Worm (Caenorhabditis elegans) whole organism, L1 larva: Measurements from ENCODE around the gene amdh-1.

Experiments used
- C04F5.9 ChIP-seq: sonication (generic microtip); optimal IDR thresholded peaks from 2 replicates; lab custom pipeline; 2016; ENCODE audit warnings: missing genetic modification characterization, missing compliant biosample characterization
- F16B12.6 ChIP-seq: fragments of 150-350 bp; optimal IDR thresholded peaks from 2 replicates; lab custom pipeline; 2014; ENCODE audit warnings: missing biosample characterization, missing genetic modification characterization
- aha-1 ChIP-seq: fragments of 150-350 bp; optimal IDR thresholded peaks from 2 replicates; lab custom pipeline; 2014; ENCODE audit warnings: missing biosample characterization, missing genetic modification characterization
- aly-2 ChIP-seq: fragments of 150-350 bp; optimal IDR thresholded peaks from 2 replicates; lab custom pipeline; 2014; ENCODE audit warnings: missing biosample characterization, missing genetic modification characterization
- blmp-1 ChIP-seq: fragments of 150-350 bp; optimal IDR thresholded peaks from 2 replicates; lab custom pipeline; 2014; ENCODE audit warnings: missing biosample characterization, missing genetic modification characterization
- ceh-63 ChIP-seq: fragments of 200-800 bp; sonication (Bioruptor generic); optimal IDR thresholded peaks from 2 replicates; lab custom pipeline; 2018; ENCODE audit warnings: mild to moderate bottlenecking, missing genetic modification characterization, missing compliant biosample characterization
- ceh-8 ChIP-seq: fragments of 200-800 bp; sonication (Bioruptor generic); optimal IDR thresholded peaks from 2 replicates; lab custom pipeline; 2018; ENCODE audit warnings: mild to moderate bottlenecking, missing genetic modification characterization, moderate library complexity, missing compliant biosample characterization
- ceh-82 ChIP-seq, 3 experiments: fragments of 150-350 bp in 1 of 3; sonication (generic microtip) in 2 of 3; optimal IDR thresholded peaks; 2 replicates each; lab custom pipeline; 2014 to 2017; ENCODE audit warnings: missing biosample characterization in 3 of 3, missing genetic modification characterization in 3 of 3
- ceh-88 ChIP-seq: fragments of 200-800 bp; sonication (Bioruptor generic); IDR thresholded peaks from 2 replicates; pipeline ENCODE4 v1.3.6; 2022; ENCODE audit warnings: missing genetic modification characterization, missing compliant biosample characterization
- ceh-90 ChIP-seq: sonication (generic microtip); optimal IDR thresholded peaks from 2 replicates; lab custom pipeline; 2016; ENCODE audit warnings: missing genetic modification characterization, missing compliant biosample characterization
- dpl-1 ChIP-seq, 3 experiments: fragments of 150-350 bp in 2 of 3; sonication (generic microtip) in 1 of 3; optimal IDR thresholded peaks; 2 replicates each; lab custom pipeline; 2014 to 2017; ENCODE audit warnings: missing biosample characterization in 3 of 3, missing genetic modification characterization in 3 of 3, missing genetic modification reagents in 3 of 3
- egl-13 ChIP-seq: sonication (generic microtip); optimal IDR thresholded peaks from 2 replicates; lab custom pipeline; 2016; ENCODE audit warnings: missing genotype, missing genetic modification reagents, missing genetic modification characterization, missing compliant biosample characterization
- elt-2 ChIP-seq: sonication (generic microtip); optimal IDR thresholded peaks from 2 replicates; lab custom pipeline; 2016; ENCODE audit warnings: missing genetic modification characterization, mild to moderate bottlenecking, inconsistent platforms, missing compliant biosample characterization, missing genetic modification reagents
- elt-3 ChIP-seq, 6 experiments: fragments of 150-350 bp in 1 of 6; sonication (generic microtip); optimal IDR thresholded peaks; 2 replicates each; lab custom pipeline; 2017 to 2018; ENCODE audit warnings: missing biosample characterization in 6 of 6, missing genetic modification characterization in 6 of 6, inconsistent platforms in 1 of 6
- fkh-10 ChIP-seq: sonication (generic microtip); optimal IDR thresholded peaks from 2 replicates; lab custom pipeline; 2017; ENCODE audit warnings: missing biosample characterization, missing genetic modification reagents, missing genetic modification characterization
- fkh-8 ChIP-seq: sonication (generic microtip); optimal IDR thresholded peaks from 2 replicates; lab custom pipeline; 2016; ENCODE audit warnings: mild to moderate bottlenecking, missing genetic modification characterization, missing compliant biosample characterization
- fos-1 ChIP-seq: fragments of 150-350 bp; optimal IDR thresholded peaks from 2 replicates; lab custom pipeline; 2014; ENCODE audit warnings: missing biosample characterization, missing genetic modification characterization
- grh-1 ChIP-seq: fragments of 200-800 bp; sonication (Bioruptor generic); IDR thresholded peaks from 2 replicates; pipeline ENCODE4 v1.3.6; 2022; ENCODE audit warnings: missing genetic modification reagents, missing genetic modification characterization, missing compliant biosample characterization
- hlh-4 ChIP-seq: sonication (generic microtip); optimal IDR thresholded peaks from 2 replicates; lab custom pipeline; 2016; ENCODE audit warnings: mild to moderate bottlenecking, missing genetic modification characterization, missing compliant biosample characterization
- hpl-2 ChIP-seq: fragments of 150-350 bp; optimal IDR thresholded peaks from 2 replicates; lab custom pipeline; 2014; ENCODE audit warnings: missing biosample characterization, missing genetic modification reagents, missing genetic modification characterization
- irx-1 ChIP-seq: sonication (generic microtip); optimal IDR thresholded peaks from 2 replicates; lab custom pipeline; 2016; ENCODE audit warnings: missing genetic modification characterization, missing compliant biosample characterization
- isw-1 ChIP-seq: fragments of 200-800 bp; sonication (Bioruptor generic); IDR thresholded peaks from 2 replicates; pipeline ENCODE4 v1.3.6; 2022; ENCODE audit warnings: missing genetic modification characterization, missing compliant biosample characterization
- lin-14 ChIP-seq: fragments of 200-800 bp; sonication (Bioruptor generic); optimal IDR thresholded peaks from 2 replicates; lab custom pipeline; 2018; ENCODE audit warnings: mild to moderate bottlenecking, missing genetic modification characterization, moderate library complexity, missing compliant biosample characterization
- lin-15B ChIP-seq: fragments of 150-350 bp; sonication (generic microtip); optimal IDR thresholded peaks from 3 replicates; lab custom pipeline; 2014; ENCODE audit warnings: missing biosample characterization, missing genetic modification characterization
- lin-35 ChIP-seq, 2 experiments: fragments of 150-350 bp; optimal IDR thresholded peaks; 2 replicates each; lab custom pipeline; 2014; ENCODE audit warnings: missing biosample characterization in 2 of 2, missing genetic modification characterization in 2 of 2, missing genetic modification reagents in 2 of 2
- lsy-2 ChIP-seq, 2 experiments: fragments of 150-350 bp; optimal IDR thresholded peaks; 2 replicates each; lab custom pipeline; 2014; ENCODE audit warnings: missing biosample characterization in 2 of 2, missing genetic modification characterization in 2 of 2
- mef-2 ChIP-seq: fragments of 150-350 bp; optimal IDR thresholded peaks from 2 replicates; lab custom pipeline; 2014; ENCODE audit warnings: missing biosample characterization, missing genetic modification characterization
- nhr-11 ChIP-seq: fragments of 150-350 bp; optimal IDR thresholded peaks from 2 replicates; lab custom pipeline; 2014; ENCODE audit warnings: missing biosample characterization, missing genetic modification characterization
- nhr-47 ChIP-seq: sonication (generic microtip); optimal IDR thresholded peaks from 2 replicates; lab custom pipeline; 2016; ENCODE audit warnings: mild to moderate bottlenecking, missing genetic modification characterization, moderate library complexity, missing compliant biosample characterization
- nhr-71 ChIP-seq: sonication (generic microtip); optimal IDR thresholded peaks from 2 replicates; lab custom pipeline; 2016; ENCODE audit warnings: mild to moderate bottlenecking, missing genetic modification characterization, moderate library complexity, missing compliant biosample characterization
- nhr-76 ChIP-seq: sonication (generic microtip); optimal IDR thresholded peaks from 2 replicates; lab custom pipeline; 2017; ENCODE audit warnings: missing biosample characterization, missing genetic modification characterization
- nhr-77 ChIP-seq: fragments of 150-350 bp; optimal IDR thresholded peaks from 2 replicates; lab custom pipeline; 2014; ENCODE audit warnings: missing biosample characterization, missing genetic modification characterization
- nhr-85 ChIP-seq: sonication (generic microtip); peaks from one replicate; lab custom pipeline; 2016; ENCODE audit warnings: missing genetic modification characterization, inconsistent platforms, missing compliant biosample characterization
- nhr-90 ChIP-seq: sonication (generic microtip); optimal IDR thresholded peaks from 2 replicates; lab custom pipeline; 2016; ENCODE audit warnings: mild to moderate bottlenecking, missing genetic modification characterization, missing compliant biosample characterization; ENCODE audit not compliant: poor library complexity
- pax-3 ChIP-seq: fragments of 200-800 bp; sonication (Bioruptor generic); optimal IDR thresholded peaks from 2 replicates; lab custom pipeline; 2018; ENCODE audit warnings: mild to moderate bottlenecking, missing genetic modification characterization, moderate library complexity, missing compliant biosample characterization
- snu-23 ChIP-seq: sonication (generic microtip); optimal IDR thresholded peaks from 2 replicates; lab custom pipeline; 2016; ENCODE audit warnings: missing genetic modification characterization, missing compliant biosample characterization
- sox-4 ChIP-seq: sonication (generic microtip); optimal IDR thresholded peaks from 2 replicates; lab custom pipeline; 2016; ENCODE audit warnings: missing genetic modification characterization, missing compliant biosample characterization
- sptf-1 ChIP-seq: fragments of 150-350 bp; optimal IDR thresholded peaks from 2 replicates; lab custom pipeline; 2014; ENCODE audit warnings: missing biosample characterization, missing genetic modification characterization
- sup-37 ChIP-seq: fragments of 200-800 bp; sonication (Bioruptor generic); optimal IDR thresholded peaks from 2 replicates; lab custom pipeline; 2018; ENCODE audit warnings: mild to moderate bottlenecking, missing genetic modification characterization, missing compliant biosample characterization
- tlp-1 ChIP-seq: fragments of 150-350 bp; optimal IDR thresholded peaks from 2 replicates; lab custom pipeline; 2014; ENCODE audit warnings: missing biosample characterization, missing genetic modification characterization
- unc-86 ChIP-seq: sonication (generic microtip); optimal IDR thresholded peaks from 2 replicates; lab custom pipeline; 2016; ENCODE audit warnings: missing genetic modification characterization, missing compliant biosample characterization
- unc-98 ChIP-seq: fragments of 200-800 bp; sonication (Bioruptor generic); IDR thresholded peaks from 2 replicates; pipeline ENCODE4 v1.3.6; 2022; ENCODE audit warnings: missing genetic modification characterization, missing compliant biosample characterization
- vab-15 ChIP-seq: sonication (generic microtip); optimal IDR thresholded peaks from 2 replicates; lab custom pipeline; 2017; ENCODE audit warnings: missing genotype, mild to moderate bottlenecking, missing genetic modification characterization, missing compliant biosample characterization
- zag-1 ChIP-seq: fragments of 150-350 bp; optimal IDR thresholded peaks from 2 replicates; lab custom pipeline; 2014; ENCODE audit warnings: missing biosample characterization, missing genetic modification characterization
- zip-4 ChIP-seq: fragments of 200-800 bp; sonication (Bioruptor generic); optimal IDR thresholded peaks from 2 replicates; lab custom pipeline; 2018; ENCODE audit warnings: mild to moderate bottlenecking, missing genetic modification characterization, moderate library complexity, missing compliant biosample characterization

The amdh-1 gene

ce11 chrIII:6289366-6289765, 37.8 kb downstream of the amdh-1 start (continued):
- no peak for TF ChIP-seq mef-2 (tag; lab: Kevin White, UChicago)
- TF ChIP-seq elt-3 (tag; optimal IDR thresholded peaks at IDR 0.05; lab: Kevin White, UChicago), result no peak
- peak; percentile 10 for TF ChIP-seq blmp-1 (tag; lab: Kevin White, UChicago)
- TF ChIP-seq nhr-71, result no peak
- TF ChIP-seq dpl-1 (GFP tag; optimal IDR thresholded peaks at IDR 0.05; lab: Kevin White, UChicago), result peak; percentile 34 to 73 (median 46)
- no peak for TF ChIP-seq fkh-10
- TF ChIP-seq nhr-77, result no peak
- TF ChIP-seq vab-15 (tag; lab: Kevin White, UChicago), result no peak
- TF ChIP-seq isw-1 (GFP tag; lab: Robert Waterston, UW), result no peak
- TF ChIP-seq ceh-82 (tag; optimal IDR thresholded peaks at IDR 0.05; lab: Kevin White, UChicago), result no peak
- no peak for TF ChIP-seq hpl-2 (GFP tag; lab: Kevin White, UChicago)
- no peak for TF ChIP-seq ceh-63 (GFP tag; lab: Kevin White, UChicago)
- TF ChIP-seq fkh-8 (tag; lab: Kevin White, UChicago), result no peak
- TF ChIP-seq lin-35 (GFP tag; optimal IDR thresholded peaks at IDR 0.05; lab: Kevin White, UChicago), result peak; percentile 47 to 66
- no peak for TF ChIP-seq aha-1 (tag; lab: Kevin White, UChicago)
- TF ChIP-seq F16B12.6 (tag; lab: Kevin White, UChicago), result no peak
- no peak for TF ChIP-seq ceh-88 (GFP tag; lab: Robert Waterston, UW)
- TF ChIP-seq zip-4 (GFP tag; lab: Kevin White, UChicago), result no peak
- no peak for TF ChIP-seq elt-2
- no peak for TF ChIP-seq nhr-47 (tag; lab: Kevin White, UChicago)
- no peak for TF ChIP-seq nhr-11 (tag; lab: Kevin White, UChicago)
- TF ChIP-seq hlh-4 (tag; lab: Kevin White, UChicago), result no peak
- no peak for TF ChIP-seq pax-3
- no peak for TF ChIP-seq unc-86 (tag; lab: Kevin White, UChicago)
- TF ChIP-seq lsy-2 (tag; optimal IDR thresholded peaks at IDR 0.05; lab: Kevin White, UChicago), result peak in 1 of 2 experiments; percentile 9
- peak; percentile 35 for TF ChIP-seq nhr-85 (tag; lab: Kevin White, UChicago)
- TF ChIP-seq sox-4 (tag; lab: Kevin White, UChicago), result no peak
- TF ChIP-seq lin-15B (tag; lab: Kevin White, UChicago), result peak; percentile 16
- TF ChIP-seq snu-23, result peak; percentile 9
- TF ChIP-seq ceh-90, result no peak
- TF ChIP-seq nhr-76, result no peak
- TF ChIP-seq tlp-1 (tag; lab: Kevin White, UChicago), result no peak
- TF ChIP-seq irx-1 (tag; lab: Kevin White, UChicago), result no peak
- no peak for TF ChIP-seq ceh-8 (GFP tag; lab: Kevin White, UChicago)
- no peak for TF ChIP-seq unc-98 (GFP tag; lab: Robert Waterston, UW)

- TF ChIP-seq elt-2 (peak; percentile 34), nhr-90 (tag; lab: Kevin White, UChicago) (no peak), sup-37 (GFP tag; lab: Kevin White, UChicago) (no peak), fos-1 (tag; lab: Kevin White, UChicago) (peak; percentile 3)
Observed at ce11 chrIII:6290469-6291182, 39.0 kb downstream of the amdh-1 start.

ce11 chrIII:6295972-6296700, 44.5 kb downstream of the amdh-1 start, which contains the start of gene F47D12.7:
F47D12.7 (minus strand) TSS chrIII:6296022.
- TF ChIP-seq ceh-8 (GFP tag; lab: Kevin White, UChicago) (no peak), blmp-1 (tag; lab: Kevin White, UChicago) (no peak), zag-1 (tag; lab: Kevin White, UChicago) (no peak), C04F5.9 (tag; lab: Kevin White, UChicago) (no peak), irx-1 (tag; lab: Kevin White, UChicago) (no peak), unc-86 (tag; lab: Kevin White, UChicago) (no peak), grh-1 (GFP tag; lab: Robert Waterston, UW) (no peak), egl-13 (tag; lab: Kevin White, UChicago) (no peak), lin-15B (tag; lab: Kevin White, UChicago) (no peak), aly-2 (tag; lab: Kevin White, UChicago) (no peak), sptf-1 (tag; lab: Kevin White, UChicago) (no peak), lin-14 (GFP tag; lab: Kevin White, UChicago) (no peak), sup-37 (GFP tag; lab: Kevin White, UChicago) (no peak)
